Worm (Caenorhabditis elegans): ENCODE results near the gene C29F9.5.

The C29F9.5 gene

DNA sequence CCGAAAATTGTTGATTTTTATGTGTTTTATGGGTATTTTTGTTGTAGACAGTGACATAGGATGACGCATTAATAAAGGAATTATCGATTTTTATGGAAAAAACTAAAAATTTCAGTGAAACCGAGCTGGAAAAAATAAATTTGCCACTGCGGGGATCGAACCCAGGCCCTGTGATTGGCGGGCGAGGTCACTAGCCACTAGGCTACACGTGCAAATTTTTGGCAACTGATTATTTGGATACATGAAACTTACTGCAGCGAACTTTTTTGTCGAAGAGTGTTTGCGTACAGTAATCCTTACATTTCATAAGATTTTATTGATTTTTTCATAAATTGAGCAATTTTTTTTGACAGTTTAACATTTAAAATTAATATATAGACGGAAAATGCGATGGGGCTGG lies 28.2 kb upstream of the C29F9.5 start (continued):
- peak; percentile 84 for TF ChIP-seq him-1 (tag; optimal IDR thresholded peaks at IDR 0.05)
- peak; percentile 71 for TF ChIP-seq rcor-1 (GFP tag; IDR thresholded peaks at IDR 0.05)
- no peak for TF ChIP-seq egl-18 (GFP tag; IDR thresholded peaks at IDR 0.05)
- TF ChIP-seq unc-130 (GFP tag; optimal IDR thresholded peaks at IDR 0.05): peak; percentile 61
- TF ChIP-seq Y53F4B.3 (GFP tag; IDR thresholded peaks at IDR 0.05): peak; percentile 68
- TF ChIP-seq attf-5 (GFP tag; optimal IDR thresholded peaks at IDR 0.05): peak; percentile 41
- peak; percentile 73 for TF ChIP-seq athp-1 (tag; optimal IDR thresholded peaks at IDR 0.05)
- no peak for TF ChIP-seq akir-1 (GFP tag; optimal IDR thresholded peaks at IDR 0.05)
- no peak for TF ChIP-seq F55B11.4 (tag; optimal IDR thresholded peaks at IDR 0.05; ENCODE audit: borderline replicate concordance, insufficient read depth)
- TF ChIP-seq lag-1 (GFP tag; IDR thresholded peaks at IDR 0.05): no peak
- peak; percentile 16 for TF ChIP-seq snpc-1.1 (tag; optimal IDR thresholded peaks at IDR 0.05; ENCODE audit: insufficient read depth)
- TF ChIP-seq hrde-1 (tag; optimal IDR thresholded peaks at IDR 0.05; ENCODE audit: borderline replicate concordance): peak; percentile 65
- TF ChIP-seq hsf-1 (GFP tag; IDR thresholded peaks at IDR 0.05): peak; percentile 49; the same call in 1 of the 2 replicates
- TF ChIP-seq gei-17 (GFP tag; optimal IDR thresholded peaks at IDR 0.05): no peak
- peak; percentile 86 for TF ChIP-seq Y53G8AR.9 (GFP tag; conservative IDR thresholded peaks at IDR 0.05)
- TF ChIP-seq ZK185.1 (tag; optimal IDR thresholded peaks at IDR 0.05; ENCODE audit: poor library complexity, severe bottlenecking): no peak
- no peak for TF ChIP-seq nfya-1 (tag; optimal IDR thresholded peaks at IDR 0.05; ENCODE audit: borderline replicate concordance, insufficient read depth)
- TF ChIP-seq pha-4 (tag; optimal IDR thresholded peaks at IDR 0.05): no peak
- TF ChIP-seq attf-3 (GFP tag; conservative IDR thresholded peaks at IDR 0.05): peak; percentile 78
- TF ChIP-seq dpff-1 (tag; optimal IDR thresholded peaks at IDR 0.05): no peak
- peak; percentile 37; the same call in 1 of the 2 replicates for TF ChIP-seq F33H1.4 (GFP tag; IDR thresholded peaks at IDR 0.05)
- peak; percentile 29 to 54 for TF ChIP-seq rec-8 (tag; optimal IDR thresholded peaks at IDR 0.05)
- TF ChIP-seq lir-1 (GFP tag; conservative IDR thresholded peaks at IDR 0.05): no peak
- peak; percentile 54 for TF ChIP-seq rpc-1 (optimal IDR thresholded peaks at IDR 0.05)
- TF ChIP-seq rpc-1 (tag; optimal IDR thresholded peaks at IDR 0.05): peak; percentile 83
- no peak for TF ChIP-seq aptf-2 (GFP tag; conservative IDR thresholded peaks at IDR 0.05)
- peak; percentile 70 for TF ChIP-seq hmg-1.2 (GFP tag; IDR thresholded peaks at IDR 0.05)
- peak; percentile 78 for TF ChIP-seq dox-1 (GFP tag; IDR thresholded peaks at IDR 0.05)
- no peak for TF ChIP-seq Y79H2A.3 (GFP tag; conservative IDR thresholded peaks at IDR 0.05)
- peak; percentile 86 for TF ChIP-seq ztf-25 (GFP tag; IDR thresholded peaks at IDR 0.05)
- 0 out of 2 replicates have a peak, but pooled peaks have one; percentile 27 for TF ChIP-seq F39B2.1 (GFP tag; IDR thresholded peaks at IDR 0.05)
- TF ChIP-seq nhr-27 (tag; optimal IDR thresholded peaks at IDR 0.05): no peak
- TF ChIP-seq nfyb-1 (GFP tag; IDR thresholded peaks at IDR 0.05): peak; percentile 35; the same call in 1 of the 2 replicates
- peak; percentile 5 for TF ChIP-seq F22D6.2 (tag; optimal IDR thresholded peaks at IDR 0.05)
- no peak for TF ChIP-seq cebp-1 (GFP tag; IDR thresholded peaks at IDR 0.05)
- TF ChIP-seq cebp-1 (tag; optimal IDR thresholded peaks at IDR 0.05): peak; percentile 67
- peak; percentile 53 for TF ChIP-seq mcd-1 (GFP tag; IDR thresholded peaks at IDR 0.05)
- no peak for TF ChIP-seq sptf-2 (GFP tag; optimal IDR thresholded peaks at IDR 0.05)
- no peak for TF ChIP-seq ztf-6 (GFP tag; IDR thresholded peaks at IDR 0.05)
- peak; percentile 67 for TF ChIP-seq nhr-90 (tag; optimal IDR thresholded peaks at IDR 0.05)
- no peak for TF ChIP-seq aptf-3 (GFP tag; IDR thresholded peaks at IDR 0.05)
- no peak for TF ChIP-seq K11D2.4 (GFP tag; IDR thresholded peaks at IDR 0.05)
- TF ChIP-seq chd-7 (tag; optimal IDR thresholded peaks at IDR 0.05): peak; percentile 40
- TF ChIP-seq ets-4 (GFP tag; optimal IDR thresholded peaks at IDR 0.05): no peak
- TF ChIP-seq snpc-3.4 (tag; optimal IDR thresholded peaks at IDR 0.05): peak; percentile 85
- TF ChIP-seq F37B4.10 (GFP tag; IDR thresholded peaks at IDR 0.05): no peak
- TF ChIP-seq lin-26 (GFP tag; IDR thresholded peaks at IDR 0.05): peak; percentile 86

All from whole organism, young adult.